Worm (Caenorhabditis elegans) whole organism, young adult: Measurements from ENCODE around the gene Y48E1B.8.

Experiments used
- B0035.1 ChIP-seq: sonication (generic microtip); optimal IDR thresholded peaks from 2 replicates; lab custom pipeline; 2016; ENCODE audit warnings: missing genetic modification characterization, mild to moderate bottlenecking, missing compliant biosample characterization, missing genotype, missing genetic modification reagents
- B0336.3 ChIP-seq: fragments of 200-800 bp; sonication (Bioruptor generic); IDR thresholded peaks from 2 replicates; pipeline ENCODE4 v1.3.6; 2022; ENCODE audit warnings: missing genetic modification characterization, missing compliant biosample characterization
- C06A6.2 ChIP-seq: fragments of 200-800 bp; sonication (Bioruptor generic); conservative IDR thresholded peaks from 2 replicates; pipeline ENCODE4 v1.3.6; 2022; ENCODE audit warnings: missing genetic modification characterization, missing compliant biosample characterization
- F22D6.2 ChIP-seq: sonication (generic microtip); optimal IDR thresholded peaks from 2 replicates; lab custom pipeline; 2016; ENCODE audit warnings: mild to moderate bottlenecking, missing genetic modification characterization, missing compliant biosample characterization
- F23B12.7 ChIP-seq: sonication (generic microtip); optimal IDR thresholded peaks from 2 replicates; lab custom pipeline; 2017; ENCODE audit warnings: missing genetic modification characterization, mild to moderate bottlenecking, missing compliant biosample characterization, antibody characterized with exemption, moderate library complexity; ENCODE audit not compliant: insufficient read depth
- T07F8.4 ChIP-seq: sonication (generic microtip); optimal IDR thresholded peaks from 2 replicates; lab custom pipeline; 2016; ENCODE audit warnings: mild to moderate bottlenecking, missing genetic modification characterization, moderate library complexity, missing compliant biosample characterization
- T26A5.8 ChIP-seq: sonication (generic microtip); optimal IDR thresholded peaks from 2 replicates; lab custom pipeline; 2016; ENCODE audit warnings: missing genetic modification characterization, missing compliant biosample characterization
- aptf-3 ChIP-seq: fragments of 200-800 bp; sonication (Bioruptor generic); IDR thresholded peaks from 2 replicates; pipeline ENCODE4 v1.3.6; 2022; ENCODE audit warnings: missing genetic modification characterization, missing compliant biosample characterization
- attf-5 ChIP-seq: fragments of 200-800 bp; sonication (Bioruptor generic); optimal IDR thresholded peaks from 2 replicates; lab custom pipeline; 2018; ENCODE audit warnings: mild to moderate bottlenecking, missing genetic modification characterization, missing compliant biosample characterization
- bed-1 ChIP-seq: fragments of 200-800 bp; sonication (Bioruptor generic); IDR thresholded peaks from 2 replicates; pipeline ENCODE4 v1.3.6; 2022; ENCODE audit warnings: missing genetic modification reagents, missing genetic modification characterization, missing compliant biosample characterization
- bed-2 ChIP-seq: fragments of 200-800 bp; sonication (Bioruptor generic); IDR thresholded peaks from 2 replicates; pipeline ENCODE4 v1.3.6; 2022; ENCODE audit warnings: missing genetic modification reagents, missing genetic modification characterization, missing compliant biosample characterization
- cebp-1 ChIP-seq, 2 experiments: fragments of 200-800 bp in 1 of 2; sonication (Bioruptor generic) in 1 of 2; sonication (generic microtip) in 1 of 2; IDR thresholded peaks in 1 of 2; optimal IDR thresholded peaks in 1 of 2; 2 replicates each; pipeline versions ENCODE4 v1.3.6 to Lab custom; 2017 to 2022; ENCODE audit warnings: missing compliant biosample characterization in 2 of 2, missing genetic modification characterization in 2 of 2, mild to moderate bottlenecking in 1 of 2, missing genetic modification reagents in 1 of 2, moderate library complexity in 1 of 2
- cebp-2 ChIP-seq: fragments of 200-800 bp; sonication (Bioruptor generic); IDR thresholded peaks from 2 replicates; pipeline ENCODE4 v1.3.6; 2022; ENCODE audit warnings: missing genetic modification characterization, missing compliant biosample characterization
- chd-7 ChIP-seq: sonication (generic microtip); optimal IDR thresholded peaks from 2 replicates; lab custom pipeline; 2016; ENCODE audit warnings: mild to moderate bottlenecking, missing genetic modification characterization, moderate library complexity, missing compliant biosample characterization
- die-1 ChIP-seq: sonication (generic microtip); optimal IDR thresholded peaks from 2 replicates; lab custom pipeline; 2016; ENCODE audit warnings: missing genotype, mild to moderate bottlenecking, missing genetic modification characterization, missing compliant biosample characterization
- dox-1 ChIP-seq: fragments of 200-800 bp; sonication (Bioruptor generic); IDR thresholded peaks from 2 replicates; pipeline ENCODE4 v1.3.6; 2022; ENCODE audit warnings: missing genetic modification reagents, missing genetic modification characterization, missing compliant biosample characterization
- hlh-12 ChIP-seq: sonication (generic microtip); optimal IDR thresholded peaks from 2 replicates; lab custom pipeline; 2016; ENCODE audit warnings: missing genetic modification characterization, missing compliant biosample characterization
- let-607 ChIP-seq, 2 experiments: fragments of 200-800 bp in 1 of 2; sonication (Bioruptor generic) in 1 of 2; sonication (generic microtip) in 1 of 2; optimal IDR thresholded peaks; 2 replicates each; lab custom pipeline; 2016 to 2018; ENCODE audit warnings: mild to moderate bottlenecking in 2 of 2, missing compliant biosample characterization in 2 of 2, missing genetic modification characterization in 2 of 2, moderate library complexity in 2 of 2, missing genotype in 1 of 2
- lin-40 ChIP-seq: sonication (generic microtip); optimal IDR thresholded peaks from 2 replicates; lab custom pipeline; 2016; ENCODE audit warnings: missing genetic modification characterization, mild to moderate bottlenecking, missing compliant biosample characterization, missing genotype, missing genetic modification reagents
- madf-3 ChIP-seq: fragments of 200-800 bp; sonication (Bioruptor generic); IDR thresholded peaks from 2 replicates; pipeline ENCODE4 v1.3.6; 2022; ENCODE audit warnings: missing genetic modification reagents, missing genetic modification characterization, missing compliant biosample characterization
- madf-6 ChIP-seq: fragments of 200-800 bp; sonication (Bioruptor generic); IDR thresholded peaks from 2 replicates; pipeline ENCODE4 v1.3.6; 2022; ENCODE audit warnings: missing genetic modification reagents, missing genetic modification characterization, missing compliant biosample characterization
- madf-8 ChIP-seq: fragments of 200-800 bp; sonication (Bioruptor generic); conservative IDR thresholded peaks from 2 replicates; pipeline ENCODE4 v1.3.6; 2022; ENCODE audit warnings: missing genetic modification reagents, missing genetic modification characterization, missing compliant biosample characterization
- mes-4 ChIP-seq: sonication (generic microtip); optimal IDR thresholded peaks from 2 replicates; lab custom pipeline; 2016; ENCODE audit warnings: missing genotype, missing genetic modification characterization, missing compliant biosample characterization
- nfya-1 ChIP-seq: sonication (generic microtip); optimal IDR thresholded peaks from 2 replicates; lab custom pipeline; 2017; ENCODE audit warnings: antibody characterized with exemption, missing compliant biosample characterization, missing genetic modification characterization, borderline replicate concordance; ENCODE audit not compliant: insufficient read depth
- nfyb-1 ChIP-seq: fragments of 200-800 bp; sonication (Bioruptor generic); IDR thresholded peaks from 2 replicates; pipeline ENCODE4 v1.3.6; 2022; ENCODE audit warnings: missing genetic modification reagents, missing genetic modification characterization, missing compliant biosample characterization
- nhr-80 ChIP-seq: sonication (generic microtip); optimal IDR thresholded peaks from 2 replicates; lab custom pipeline; 2016; ENCODE audit warnings: missing genetic modification characterization, missing compliant biosample characterization
- nhr-90 ChIP-seq: sonication (generic microtip); optimal IDR thresholded peaks from 2 replicates; lab custom pipeline; 2016; ENCODE audit warnings: missing genotype, mild to moderate bottlenecking, missing genetic modification characterization, missing compliant biosample characterization
- pbrm-1 ChIP-seq: fragments of 200-800 bp; sonication (Bioruptor generic); IDR thresholded peaks from 2 replicates; pipeline ENCODE4 v1.3.6; 2022; ENCODE audit warnings: missing genetic modification reagents, missing genetic modification characterization, missing compliant biosample characterization
- rec-8 ChIP-seq, 2 experiments: sonication (generic microtip); optimal IDR thresholded peaks; 2 replicates each; lab custom pipeline; 2016; ENCODE audit warnings: mild to moderate bottlenecking in 2 of 2, missing genetic modification characterization in 2 of 2, missing genetic modification reagents in 2 of 2, missing genotype in 2 of 2, missing biosample characterization in 1 of 2, missing compliant biosample characterization in 1 of 2, moderate library complexity in 1 of 2
- sdz-38 ChIP-seq: sonication (generic microtip); optimal IDR thresholded peaks from 2 replicates; lab custom pipeline; 2016; ENCODE audit warnings: missing genotype, missing genetic modification characterization, missing compliant biosample characterization
- snpc-4 ChIP-seq, 5 experiments: fragments of 150-350 bp in 1 of 5; sonication (generic microtip) in 4 of 5; optimal IDR thresholded peaks; 2 replicates each; lab custom pipeline; 2014 to 2018; ENCODE audit warnings: missing genetic modification characterization in 5 of 5, missing biosample characterization in 3 of 5, antibody characterized with exemption in 2 of 5, mild to moderate bottlenecking in 2 of 5, missing compliant biosample characterization in 2 of 5, missing genotype in 2 of 5, moderate library complexity in 2 of 5, missing genetic modification reagents in 1 of 5
- tbp1 ChIP-seq: fragments of 200-800 bp; sonication (Bioruptor generic); optimal IDR thresholded peaks from 2 replicates; lab custom pipeline; 2018; ENCODE audit warnings: mild to moderate bottlenecking, missing genetic modification characterization, missing compliant biosample characterization
- zfh-2 ChIP-seq: fragments of 200-800 bp; sonication (Bioruptor generic); conservative IDR thresholded peaks from 2 replicates; pipeline ENCODE4 v1.3.6; 2022; ENCODE audit warnings: missing genetic modification reagents, missing genetic modification characterization, missing compliant biosample characterization
- ztf-18 ChIP-seq: sonication (generic microtip); optimal IDR thresholded peaks from 2 replicates; lab custom pipeline; 2016; ENCODE audit warnings: missing genotype, mild to moderate bottlenecking, missing genetic modification characterization, missing compliant biosample characterization
- ztf-22 ChIP-seq: fragments of 200-800 bp; sonication (Bioruptor generic); optimal IDR thresholded peaks from 2 replicates; lab custom pipeline; 2018; ENCODE audit warnings: mild to moderate bottlenecking, missing genetic modification characterization, moderate library complexity, missing compliant biosample characterization
- ztf-25 ChIP-seq: fragments of 200-800 bp; sonication (Bioruptor generic); IDR thresholded peaks from 2 replicates; pipeline ENCODE4 v1.3.6; 2022; ENCODE audit warnings: missing genetic modification reagents, missing genetic modification characterization, missing compliant biosample characterization
- ztf-26 ChIP-seq: sonication (generic microtip); optimal IDR thresholded peaks from 2 replicates; lab custom pipeline; 2017; ENCODE audit warnings: missing genetic modification characterization, missing compliant biosample characterization
- ztf-28 ChIP-seq: fragments of 200-800 bp; sonication (Bioruptor generic); IDR thresholded peaks from 2 replicates; pipeline ENCODE4 v1.3.6; 2022; ENCODE audit warnings: missing genetic modification reagents, missing genetic modification characterization, missing compliant biosample characterization
- ztf-6 ChIP-seq: fragments of 200-800 bp; sonication (Bioruptor generic); IDR thresholded peaks from 2 replicates; pipeline ENCODE4 v1.3.6; 2022; ENCODE audit warnings: missing genetic modification reagents, missing genetic modification characterization, missing compliant biosample characterization

Gene Y48E1B.8

ce11 chrII:13596505-13596977 is 11.0 kb downstream of the Y48E1B.8 start, which contains the start of the genes fbxc-23 and csc-1 (continued):
- TF ChIP-seq sdz-38 (tag; lab: Kevin White, UChicago) (no peak), zfh-2 (no peak), nhr-90 (tag; lab: Kevin White, UChicago) (no peak), C06A6.2 (GFP tag; lab: Robert Waterston, UW) (no peak), cebp-2 (GFP tag; lab: Robert Waterston, UW) (no peak), madf-3 (no peak), madf-8 (GFP tag; lab: Robert Waterston, UW) (peak; percentile 99), cebp-1 (GFP tag; IDR thresholded peaks at IDR 0.05; lab: Robert Waterston, UW) (no peak), cebp-1 (tag; optimal IDR thresholded peaks at IDR 0.05; lab: Kevin White, UChicago) (peak; percentile 34), aptf-3 (no peak), ztf-22 (GFP tag; lab: Kevin White, UChicago) (no peak), bed-1 (GFP tag; lab: Robert Waterston, UW) (no peak), nfyb-1 (no peak), ztf-6 (GFP tag; lab: Robert Waterston, UW) (no peak), nfya-1 (tag; lab: Kevin White, UChicago) (no peak), F23B12.7 (tag; lab: Kevin White, UChicago) (no peak), rec-8 (tag; optimal IDR thresholded peaks at IDR 0.05; lab: Kevin White, UChicago) (no peak), chd-7 (tag; lab: Kevin White, UChicago) (no peak), dox-1 (GFP tag; lab: Robert Waterston, UW) (peak; percentile 67), ztf-25 (no peak), die-1 (tag; lab: Kevin White, UChicago) (no peak), ztf-26 (tag; lab: Kevin White, UChicago) (no peak), madf-6 (GFP tag; lab: Robert Waterston, UW) (peak; percentile 100), bed-2 (GFP tag; lab: Robert Waterston, UW) (no peak)
- TF ChIP-seq, all 124 proteins: peak for 28

- TF ChIP-seq nfyb-1 (no peak), pbrm-1 (GFP tag; lab: Robert Waterston, UW) (no peak), hlh-12 (tag; lab: Kevin White, UChicago) (no peak), T07F8.4 (tag; lab: Kevin White, UChicago) (no peak), F22D6.2 (tag; lab: Kevin White, UChicago) (no peak), T26A5.8 (tag; lab: Kevin White, UChicago) (no peak), bed-1 (GFP tag; lab: Robert Waterston, UW) (no peak), mes-4 (tag; lab: Kevin White, UChicago) (no peak), snpc-4 (GFP tag; optimal IDR thresholded peaks at IDR 0.05; lab: Kevin White, UChicago) (no peak), snpc-4 (tag; optimal IDR thresholded peaks at IDR 0.05; lab: Kevin White, UChicago) (no peak), B0035.1 (tag; lab: Kevin White, UChicago) (no peak), B0336.3 (no peak), ztf-18 (no peak)
These were observed 15.4 kb downstream of the Y48E1B.8 start, which contains the start of gene csp-1 for ce11 chrII:13600904-13601303. TSS of gene csp-1 (plus strand) at chrII:13601204.

- peak; percentile 20 for TF ChIP-seq lin-40
- TF ChIP-seq nhr-80 (tag; lab: Kevin White, UChicago), result peak; percentile 71
- TF ChIP-seq cebp-1 (GFP tag; IDR thresholded peaks at IDR 0.05; lab: Robert Waterston, UW), result no peak
- TF ChIP-seq cebp-1 (tag; optimal IDR thresholded peaks at IDR 0.05; lab: Kevin White, UChicago), result peak; percentile 29
- TF ChIP-seq let-607 (tag; optimal IDR thresholded peaks at IDR 0.05; lab: Kevin White, UChicago), result peak in 1 of 2 experiments; percentile 15
- peak; percentile 8 for TF ChIP-seq attf-5 (GFP tag; lab: Kevin White, UChicago)
- peak; percentile 50 for TF ChIP-seq tbp1
- TF ChIP-seq dox-1 (GFP tag; lab: Robert Waterston, UW), result 0 out of 2 replicates have a peak, but pooled peaks have one; percentile 34
- TF ChIP-seq hlh-12 (tag; lab: Kevin White, UChicago), result no peak
- TF ChIP-seq ztf-28, result no peak
- TF ChIP-seq, all 124 proteins: peak for 7
These were observed 24.1 kb downstream of the Y48E1B.8 start, which contains the start of gene gst-20 for ce11 chrII:13609655-13610054. TSS of gene gst-20 (minus strand) at chrII:13609824.
